Worm (Caenorhabditis elegans) whole organism, young adult: ENCODE data around the gene unc-96.

ENCODE experiments used
- dpl-1 ChIP-seq: fragments of 150-350 bp; optimal IDR thresholded peaks from 2 replicates; lab custom pipeline; 2014; ENCODE audit warnings: missing biosample characterization, missing genetic modification reagents, missing genetic modification characterization
- nhr-27 ChIP-seq: fragments of 200-800 bp; sonication (Bioruptor generic); optimal IDR thresholded peaks from 2 replicates; lab custom pipeline; 2018; ENCODE audit warnings: mild to moderate bottlenecking, missing genetic modification characterization, moderate library complexity, missing compliant biosample characterization

ce11 chrX:608392-608791 lies 12.7 kb downstream of the unc-96 start, which contains the start of gene F13C5.5:
- TF ChIP-seq nhr-27 (tag; lab: Kevin White, UChicago) (no peak), dpl-1 (GFP tag; lab: Kevin White, UChicago) (no peak)
